Fruit fly (Drosophila melanogaster): ENCODE measurements around the gene PsGEF.

The PsGEF gene

dm6 chrX:2360992-2361391 is 26.5 kb downstream of the PsGEF start:
- TF ChIP-seq tj (GFP tag; optimal IDR thresholded peaks at IDR 0.05) = peak; percentile 33
- TF ChIP-seq Crg-1 (GFP tag; optimal IDR thresholded peaks at IDR 0.05) = no peak
- no peak for TF ChIP-seq CG1620 (GFP tag; optimal IDR thresholded peaks at IDR 0.05)

DNA sequence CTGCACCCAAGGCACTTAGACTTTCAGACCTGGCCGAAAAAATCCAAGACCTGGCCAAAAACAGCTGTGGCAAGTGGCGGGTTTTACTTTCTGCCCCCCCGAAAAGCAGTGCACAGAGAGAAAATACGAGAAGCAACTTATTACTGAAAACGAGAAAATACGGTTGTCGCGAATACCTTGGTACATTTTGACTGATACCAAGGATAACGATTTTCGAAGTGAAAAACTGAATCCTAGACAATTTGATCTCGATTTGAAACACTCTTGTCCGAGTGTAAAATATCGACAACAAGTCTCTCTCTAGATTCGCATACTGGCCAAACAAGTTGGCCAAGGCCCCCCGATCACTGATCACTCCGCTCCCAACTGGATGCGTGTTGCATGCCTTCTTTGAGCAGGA is 27.6 kb downstream of the PsGEF start:
- TF ChIP-seq CG7101 (tag; optimal IDR thresholded peaks at IDR 0.05) = no peak
- TF ChIP-seq pad (GFP tag; optimal IDR thresholded peaks at IDR 0.05) = no peak
- TF ChIP-seq kay (GFP tag; ENCODE audit: borderline replicate concordance) = no peak
- TF ChIP-seq tj (GFP tag; optimal IDR thresholded peaks at IDR 0.05) = no peak
- TF ChIP-seq ovo (GFP tag; optimal IDR thresholded peaks at IDR 0.05) = no peak
- no peak for TF ChIP-seq cic (GFP tag; optimal IDR thresholded peaks at IDR 0.05)
- no peak for TF ChIP-seq Hr96 (GFP tag; optimal IDR thresholded peaks at IDR 0.05)
- no peak for TF ChIP-seq CG7045 (GFP tag; optimal IDR thresholded peaks at IDR 0.05)
- no peak for TF ChIP-seq CG33017 (tag; optimal IDR thresholded peaks at IDR 0.05)
- TF ChIP-seq Clk (GFP tag; optimal IDR thresholded peaks at IDR 0.05) = no peak

- no peak for TF ChIP-seq CG14711 (tag; optimal IDR thresholded peaks at IDR 0.05)
- TF ChIP-seq CG1620 (GFP tag; optimal IDR thresholded peaks at IDR 0.05) = no peak
- TF ChIP-seq Mnt (GFP tag; optimal IDR thresholded peaks at IDR 0.05) = no peak
- no peak for TF ChIP-seq Hr96 (GFP tag; optimal IDR thresholded peaks at IDR 0.05)
- TF ChIP-seq CG12768 (GFP tag; optimal IDR thresholded peaks at IDR 0.05) = no peak
- TF ChIP-seq CG5204 (GFP tag; optimal IDR thresholded peaks at IDR 0.05) = no peak
- TF ChIP-seq Clk (GFP tag; optimal IDR thresholded peaks at IDR 0.05) = no peak
Observed at dm6 chrX:2358195-2358594, 29.3 kb downstream of the PsGEF start.

DNA sequence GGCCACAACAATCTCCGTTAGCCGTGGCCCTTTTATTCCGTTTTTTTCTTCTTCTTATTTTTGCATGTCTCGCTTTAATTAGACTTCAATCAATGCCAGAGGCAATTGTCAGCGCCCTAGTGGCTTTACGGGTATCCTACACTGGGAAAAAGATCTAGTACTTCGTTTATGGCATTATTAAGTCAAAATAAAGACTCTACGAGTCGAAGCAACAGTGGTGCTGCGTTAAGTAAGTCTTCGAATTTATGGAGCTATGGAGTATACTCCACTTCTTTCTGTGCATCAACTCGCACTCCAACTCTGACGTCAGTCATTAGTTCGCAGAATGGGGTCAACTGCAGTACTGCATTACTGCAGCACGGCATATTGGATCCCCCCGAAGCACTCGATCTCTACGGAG is 31.0 kb downstream of the PsGEF start:
- TF ChIP-seq kay (GFP tag; ENCODE audit: borderline replicate concordance) (no peak), CG5204 (GFP tag; optimal IDR thresholded peaks at IDR 0.05) (no peak), bab1 (GFP tag; optimal IDR thresholded peaks at IDR 0.05) (no peak), CG1620 (GFP tag; optimal IDR thresholded peaks at IDR 0.05) (no peak), cnc (optimal IDR thresholded peaks at IDR 0.05) (no peak), tj (GFP tag; optimal IDR thresholded peaks at IDR 0.05) (no peak), CG12768 (GFP tag; optimal IDR thresholded peaks at IDR 0.05) (no peak), CG11617 (GFP tag; optimal IDR thresholded peaks at IDR 0.05) (no peak), ovo (GFP tag; optimal IDR thresholded peaks at IDR 0.05) (no peak), Hr96 (GFP tag; optimal IDR thresholded peaks at IDR 0.05) (no peak), cic (GFP tag; optimal IDR thresholded peaks at IDR 0.05) (no peak), CG7101 (tag; optimal IDR thresholded peaks at IDR 0.05) (no peak), CG7045 (GFP tag; optimal IDR thresholded peaks at IDR 0.05) (no peak), CG33017 (tag; optimal IDR thresholded peaks at IDR 0.05) (no peak), toe (GFP tag; optimal IDR thresholded peaks at IDR 0.05) (no peak), pad (GFP tag; optimal IDR thresholded peaks at IDR 0.05) (no peak), Mnt (GFP tag; optimal IDR thresholded peaks at IDR 0.05) (no peak), Clk (GFP tag; optimal IDR thresholded peaks at IDR 0.05) (no peak), CG14711 (tag; optimal IDR thresholded peaks at IDR 0.05) (no peak)

- no peak for TF ChIP-seq kay (GFP tag; ENCODE audit: borderline replicate concordance)
- no peak for TF ChIP-seq CG14711 (tag; optimal IDR thresholded peaks at IDR 0.05)
Observed at dm6 chrX:2355531-2355986, 31.9 kb downstream of the PsGEF start.

DNA sequence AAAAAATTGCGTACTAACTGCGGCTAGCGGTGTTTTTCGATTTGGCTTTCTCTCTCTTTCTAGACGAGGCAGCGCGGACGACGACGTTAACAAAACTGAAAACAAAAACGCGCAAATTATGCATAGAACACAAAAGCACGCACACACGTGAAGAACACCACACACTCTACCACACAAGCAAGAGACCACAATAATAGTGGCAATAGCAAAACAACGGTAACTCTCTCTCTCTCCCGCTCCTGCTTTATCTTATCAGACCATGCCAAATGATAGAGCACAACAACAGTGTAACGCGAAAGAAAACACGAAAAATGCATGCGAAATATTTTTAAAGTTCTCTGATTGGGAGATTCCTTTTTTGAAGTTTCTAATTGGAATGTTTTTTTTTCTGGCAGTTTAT is 33.3 kb downstream of the PsGEF start:
- TF ChIP-seq ovo (GFP tag; optimal IDR thresholded peaks at IDR 0.05) (peak; percentile 38), Clk (GFP tag; optimal IDR thresholded peaks at IDR 0.05) (no peak), tj (GFP tag; optimal IDR thresholded peaks at IDR 0.05) (no peak), Mnt (GFP tag; optimal IDR thresholded peaks at IDR 0.05) (peak; percentile 5), Crg-1 (GFP tag; optimal IDR thresholded peaks at IDR 0.05) (no peak), pad (GFP tag; optimal IDR thresholded peaks at IDR 0.05) (peak; percentile 63), CG7101 (tag; optimal IDR thresholded peaks at IDR 0.05) (no peak), CG33017 (tag; optimal IDR thresholded peaks at IDR 0.05) (no peak), cnc (optimal IDR thresholded peaks at IDR 0.05) (no peak), CG5204 (GFP tag; optimal IDR thresholded peaks at IDR 0.05) (no peak), CG11617 (GFP tag; optimal IDR thresholded peaks at IDR 0.05) (no peak), kay (GFP tag; ENCODE audit: borderline replicate concordance) (no peak), CG14711 (tag; optimal IDR thresholded peaks at IDR 0.05) (no peak), bab1 (GFP tag; optimal IDR thresholded peaks at IDR 0.05) (no peak), Hr96 (GFP tag; optimal IDR thresholded peaks at IDR 0.05) (no peak), cic (GFP tag; optimal IDR thresholded peaks at IDR 0.05) (no peak), CG7045 (GFP tag; optimal IDR thresholded peaks at IDR 0.05) (no peak), CG12768 (GFP tag; optimal IDR thresholded peaks at IDR 0.05) (no peak), toe (GFP tag; optimal IDR thresholded peaks at IDR 0.05) (no peak), CG1620 (GFP tag; optimal IDR thresholded peaks at IDR 0.05) (no peak)

DNA sequence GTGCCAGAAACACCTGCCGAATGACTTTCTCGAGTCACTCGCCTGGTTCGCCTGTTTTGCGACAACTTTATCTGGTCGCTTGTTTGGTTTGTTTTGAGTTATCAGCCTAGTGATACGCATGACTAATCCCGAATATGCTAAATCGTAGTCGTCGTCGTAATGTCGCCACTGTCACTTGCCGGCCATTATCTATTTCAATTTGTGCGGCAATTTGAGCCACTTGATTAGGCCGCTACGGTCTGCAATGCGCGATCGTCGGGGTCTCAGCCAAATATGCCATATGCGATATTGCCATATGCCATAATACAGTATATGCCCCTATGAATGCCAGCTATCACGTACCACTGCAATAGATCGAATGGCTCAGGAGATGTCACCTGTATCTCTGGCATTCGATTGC is 34.6 kb downstream of the PsGEF start:
- TF ChIP-seq kay (GFP tag; ENCODE audit: borderline replicate concordance) = peak; percentile 39
- TF ChIP-seq CG7045 (GFP tag; optimal IDR thresholded peaks at IDR 0.05) = no peak
- TF ChIP-seq Mnt (GFP tag; optimal IDR thresholded peaks at IDR 0.05) = peak; percentile 9

DNA sequence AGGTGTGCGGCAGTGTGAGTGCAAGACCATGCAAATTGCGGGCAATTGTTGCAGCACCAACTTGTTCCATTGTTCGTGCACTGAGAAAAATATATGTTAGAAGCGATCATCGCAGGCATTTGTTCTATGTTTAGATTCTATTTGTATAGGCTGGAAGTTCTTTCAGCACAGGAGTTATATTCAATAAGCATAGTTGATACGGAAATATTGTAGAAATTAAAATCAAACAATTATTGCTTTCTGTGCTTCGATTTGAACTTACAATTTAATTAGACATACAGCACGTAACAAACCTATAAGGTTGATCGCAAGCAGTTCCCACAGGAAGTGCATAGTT is 37.3 kb downstream of the PsGEF start:
- TF ChIP-seq Mnt (GFP tag; optimal IDR thresholded peaks at IDR 0.05) (no peak), CG11617 (GFP tag; optimal IDR thresholded peaks at IDR 0.05) (no peak), bab1 (GFP tag; optimal IDR thresholded peaks at IDR 0.05) (no peak), CG7101 (tag; optimal IDR thresholded peaks at IDR 0.05) (no peak), Hr96 (GFP tag; optimal IDR thresholded peaks at IDR 0.05) (no peak), cnc (optimal IDR thresholded peaks at IDR 0.05) (no peak), kay (GFP tag; ENCODE audit: borderline replicate concordance) (no peak)
